Fruit fly (Drosophila melanogaster): ENCODE measurements around the gene CG13010.

Gene CG13010

dm6 chrX:16692325-16692724, 13.6 kb upstream of the CG13010 start (continued):
- TF ChIP-seq CG8478 (optimal IDR thresholded peaks at IDR 0.05) = no peak
- TF ChIP-seq CG32532 (GFP tag; IDR thresholded peaks at IDR 0.05) = no peak
- no peak for TF ChIP-seq btn (GFP tag; optimal IDR thresholded peaks at IDR 0.05)
- TF ChIP-seq trh (GFP tag; optimal IDR thresholded peaks at IDR 0.05) = no peak
- TF ChIP-seq Chrac-16 (GFP tag; optimal IDR thresholded peaks at IDR 0.05) = no peak
- TF ChIP-seq CG17359 (tag; optimal IDR thresholded peaks at IDR 0.05) = no peak
- no peak for TF ChIP-seq CG6175 (GFP tag; IDR thresholded peaks at IDR 0.05)
- TF ChIP-seq CG1792 (GFP tag; optimal IDR thresholded peaks at IDR 0.05) = no peak
- TF ChIP-seq CG34376 (GFP tag; optimal IDR thresholded peaks at IDR 0.05) = no peak
- TF ChIP-seq CG30403 (GFP tag; optimal IDR thresholded peaks at IDR 0.05) = peak; percentile 16
- no peak for TF ChIP-seq HLH4C (GFP tag; IDR thresholded peaks at IDR 0.05; ENCODE audit: partially characterized antibody)
- no peak for TF ChIP-seq corto (GFP tag; optimal IDR thresholded peaks at IDR 0.05)
- peak; percentile 29 for TF ChIP-seq nmo (GFP tag; optimal IDR thresholded peaks at IDR 0.05)
- no peak for TF ChIP-seq br (optimal IDR thresholded peaks at IDR 0.05)
- no peak for TF ChIP-seq wdn (GFP tag; IDR thresholded peaks at IDR 0.05)
- TF ChIP-seq sim (GFP tag; IDR thresholded peaks at IDR 0.05) = no peak
- no peak for TF ChIP-seq Lhr (GFP tag; optimal IDR thresholded peaks at IDR 0.05)
- TF ChIP-seq fd64A (GFP tag; optimal IDR thresholded peaks at IDR 0.05) = no peak
- no peak for TF ChIP-seq CG6654 (GFP tag; optimal IDR thresholded peaks at IDR 0.05)
- TF ChIP-seq CG13424 (tag; optimal IDR thresholded peaks at IDR 0.05) = peak; percentile 47
- TF ChIP-seq gfzf (GFP tag; optimal IDR thresholded peaks at IDR 0.05) = no peak
- TF ChIP-seq maf-S (GFP tag; optimal IDR thresholded peaks at IDR 0.05) = no peak
- no peak for TF ChIP-seq CG6813 (GFP tag; optimal IDR thresholded peaks at IDR 0.05)
- TF ChIP-seq CG8765 (GFP tag; IDR thresholded peaks at IDR 0.05) = no peak
- TF ChIP-seq CG7372 (GFP tag; IDR thresholded peaks at IDR 0.05) = no peak
- no peak for TF ChIP-seq CG5245 (GFP tag; optimal IDR thresholded peaks at IDR 0.05)
- peak; percentile 64 for TF ChIP-seq gem (tag; optimal IDR thresholded peaks at IDR 0.05)
- no peak for TF ChIP-seq sob (GFP tag; IDR thresholded peaks at IDR 0.05)
- TF ChIP-seq HmgZ (tag; optimal IDR thresholded peaks at IDR 0.05) = peak; percentile 3
- TF ChIP-seq Opbp (GFP tag; IDR thresholded peaks at IDR 0.05; ENCODE audit: partially characterized antibody) = no peak
- TF ChIP-seq CG9437 (GFP tag; optimal IDR thresholded peaks at IDR 0.05) = peak; percentile 15
- no peak for TF ChIP-seq CG12744 (GFP tag; optimal IDR thresholded peaks at IDR 0.05)
- no peak for TF ChIP-seq Awh (GFP tag; IDR thresholded peaks at IDR 0.05)
- TF ChIP-seq CG30020 (tag; optimal IDR thresholded peaks at IDR 0.05) = no peak
- no peak for TF ChIP-seq Mrtf (GFP tag; IDR thresholded peaks at IDR 0.05)
- TF ChIP-seq Scr (GFP tag; IDR thresholded peaks at IDR 0.05; ENCODE audit: partially characterized antibody) = no peak
- TF ChIP-seq NfI (GFP tag; optimal IDR thresholded peaks at IDR 0.05) = no peak
- no peak for TF ChIP-seq HmgD (GFP tag; optimal IDR thresholded peaks at IDR 0.05)
- TF ChIP-seq ab (GFP tag; optimal IDR thresholded peaks at IDR 0.05) = no peak
- no peak for TF ChIP-seq CG32767 (GFP tag; IDR thresholded peaks at IDR 0.05)
- no peak for TF ChIP-seq Spps (tag; optimal IDR thresholded peaks at IDR 0.05)
- peak; percentile 34 for TF ChIP-seq CG11504 (tag; optimal IDR thresholded peaks at IDR 0.05)
- peak; percentile 12 for TF ChIP-seq PHDP (tag; optimal IDR thresholded peaks at IDR 0.05)
- no peak for TF ChIP-seq CG10209 (GFP tag; optimal IDR thresholded peaks at IDR 0.05)
- no peak for TF ChIP-seq HLH3B (GFP tag; IDR thresholded peaks at IDR 0.05)
- TF ChIP-seq row (GFP tag; IDR thresholded peaks at IDR 0.05) = 0 out of 3 replicates have a peak, but pooled peaks have one; percentile 33
- TF ChIP-seq CG10431 (GFP tag; optimal IDR thresholded peaks at IDR 0.05) = no peak
- TF ChIP-seq CG4707 (GFP tag; optimal IDR thresholded peaks at IDR 0.05) = no peak
- TF ChIP-seq CG8089 (GFP tag; optimal IDR thresholded peaks at IDR 0.05) = no peak
- TF ChIP-seq pho (GFP tag; optimal IDR thresholded peaks at IDR 0.05) = no peak
- no peak for TF ChIP-seq nom (GFP tag; optimal IDR thresholded peaks at IDR 0.05)
- no peak for TF ChIP-seq sd (tag; optimal IDR thresholded peaks at IDR 0.05)

Measured in whole organism, embryonic.